Worm (Caenorhabditis elegans) whole organism, young adult: ENCODE measurements around the gene nas-9.
A peak's percentile ranks its signal among the peaks of the same experiment; 100 is the strongest.

Source experiments
- B0035.1 ChIP-seq: sonication (generic microtip); optimal IDR thresholded peaks from 2 replicates; lab custom pipeline; 2016; ENCODE audit warnings: missing genetic modification characterization, mild to moderate bottlenecking, missing compliant biosample characterization, missing genotype, missing genetic modification reagents
- B0261.1 ChIP-seq: sonication (generic microtip); optimal IDR thresholded peaks from 2 replicates; lab custom pipeline; 2016; ENCODE audit warnings: mild to moderate bottlenecking, missing genetic modification characterization, moderate library complexity, missing compliant biosample characterization
- B0336.3 ChIP-seq: fragments of 200-800 bp; sonication (Bioruptor generic); IDR thresholded peaks from 2 replicates; pipeline ENCODE4 v1.3.6; 2022; ENCODE audit warnings: missing genetic modification characterization, missing compliant biosample characterization
- F57C9.4 ChIP-seq: sonication (generic microtip); optimal IDR thresholded peaks from 2 replicates; lab custom pipeline; 2017; ENCODE audit warnings: mild to moderate bottlenecking, missing genetic modification characterization, missing compliant biosample characterization
- K11D2.4 ChIP-seq: fragments of 200-800 bp; sonication (Bioruptor generic); IDR thresholded peaks from 2 replicates; pipeline ENCODE4 v1.3.6; 2022; ENCODE audit warnings: missing genetic modification reagents, missing genetic modification characterization, missing compliant biosample characterization
- K12H6.12 ChIP-seq: fragments of 200-800 bp; sonication (Bioruptor generic); optimal IDR thresholded peaks from 2 replicates; lab custom pipeline; 2018; ENCODE audit warnings: mild to moderate bottlenecking, missing genetic modification characterization, missing compliant biosample characterization
- Y53G8AR.9 ChIP-seq: fragments of 200-800 bp; sonication (Bioruptor generic); conservative IDR thresholded peaks from 2 replicates; pipeline ENCODE4 v1.3.6; 2022; ENCODE audit warnings: missing genetic modification reagents, missing genetic modification characterization, missing compliant biosample characterization
- ZK185.1 ChIP-seq: sonication (generic microtip); optimal IDR thresholded peaks from 2 replicates; lab custom pipeline; 2016; ENCODE audit warnings: mild to moderate bottlenecking, missing genetic modification characterization, missing compliant biosample characterization; ENCODE audit not compliant: poor library complexity, severe bottlenecking
- akir-1 ChIP-seq: fragments of 200-800 bp; sonication (Bioruptor generic); optimal IDR thresholded peaks from 2 replicates; lab custom pipeline; 2018; ENCODE audit warnings: mild to moderate bottlenecking, missing genetic modification characterization, moderate library complexity, missing compliant biosample characterization
- aptf-2 ChIP-seq: fragments of 200-800 bp; sonication (Bioruptor generic); conservative IDR thresholded peaks from 2 replicates; pipeline ENCODE4 v1.3.6; 2022; ENCODE audit warnings: missing genetic modification reagents, missing genetic modification characterization, missing compliant biosample characterization
- athp-1 ChIP-seq: sonication (generic microtip); optimal IDR thresholded peaks from 2 replicates; lab custom pipeline; 2017; ENCODE audit warnings: mild to moderate bottlenecking, missing genetic modification characterization, missing compliant biosample characterization
- attf-5 ChIP-seq: fragments of 200-800 bp; sonication (Bioruptor generic); optimal IDR thresholded peaks from 2 replicates; lab custom pipeline; 2018; ENCODE audit warnings: mild to moderate bottlenecking, missing genetic modification characterization, missing compliant biosample characterization
- attf-6 ChIP-seq: fragments of 200-800 bp; sonication (Bioruptor generic); IDR thresholded peaks from 2 replicates; pipeline ENCODE4 v1.3.6; 2022; ENCODE audit warnings: missing genetic modification reagents, missing genetic modification characterization, missing compliant biosample characterization
- cebp-1 ChIP-seq, 2 experiments: fragments of 200-800 bp in 1 of 2; sonication (Bioruptor generic) in 1 of 2; sonication (generic microtip) in 1 of 2; IDR thresholded peaks in 1 of 2; optimal IDR thresholded peaks in 1 of 2; 2 replicates each; pipeline versions ENCODE4 v1.3.6 to Lab custom; 2017 to 2022; ENCODE audit warnings: missing compliant biosample characterization in 2 of 2, missing genetic modification characterization in 2 of 2, mild to moderate bottlenecking in 1 of 2, missing genetic modification reagents in 1 of 2, moderate library complexity in 1 of 2
- ceh-100 ChIP-seq: fragments of 200-800 bp; sonication (Bioruptor generic); IDR thresholded peaks from 2 replicates; pipeline ENCODE4 v1.3.6; 2022; ENCODE audit warnings: missing genetic modification reagents, missing genetic modification characterization, missing compliant biosample characterization
- dpl-1 ChIP-seq: fragments of 150-350 bp; optimal IDR thresholded peaks from 2 replicates; lab custom pipeline; 2014; ENCODE audit warnings: missing biosample characterization, missing genetic modification reagents, missing genetic modification characterization
- egrh-3 ChIP-seq: fragments of 200-800 bp; sonication (Bioruptor generic); IDR thresholded peaks from 2 replicates; pipeline ENCODE4 v1.3.6; 2022; ENCODE audit warnings: missing genetic modification reagents, missing genetic modification characterization, missing compliant biosample characterization
- hlh-12 ChIP-seq: sonication (generic microtip); optimal IDR thresholded peaks from 2 replicates; lab custom pipeline; 2016; ENCODE audit warnings: missing genetic modification characterization, missing compliant biosample characterization
- hlh-26 ChIP-seq: fragments of 200-800 bp; sonication (Bioruptor generic); conservative IDR thresholded peaks from 2 replicates; pipeline ENCODE4 v1.3.6; 2022; ENCODE audit warnings: missing genetic modification reagents, missing genetic modification characterization, missing compliant biosample characterization
- hmg-1.2 ChIP-seq: fragments of 200-800 bp; sonication (Bioruptor generic); IDR thresholded peaks from 2 replicates; pipeline ENCODE4 v1.3.6; 2022; ENCODE audit warnings: missing genetic modification reagents, missing genetic modification characterization, missing compliant biosample characterization
- hrde-1 ChIP-seq: sonication (generic microtip); optimal IDR thresholded peaks from 2 replicates; lab custom pipeline; 2016; ENCODE audit warnings: missing genetic modification characterization, mild to moderate bottlenecking, missing compliant biosample characterization, moderate library complexity, missing genotype, missing genetic modification reagents, borderline replicate concordance
- hsf-1 ChIP-seq: fragments of 200-800 bp; sonication (Bioruptor generic); IDR thresholded peaks from 2 replicates; pipeline ENCODE4 v1.3.6; 2022; ENCODE audit warnings: missing genetic modification reagents, missing genetic modification characterization, missing compliant biosample characterization
- lag-1 ChIP-seq: fragments of 200-800 bp; sonication (Bioruptor generic); IDR thresholded peaks from 2 replicates; pipeline ENCODE4 v1.3.6; 2022; ENCODE audit warnings: missing genetic modification reagents, missing genetic modification characterization, missing compliant biosample characterization
- let-607 ChIP-seq, 2 experiments: fragments of 200-800 bp in 1 of 2; sonication (Bioruptor generic) in 1 of 2; sonication (generic microtip) in 1 of 2; optimal IDR thresholded peaks; 2 replicates each; lab custom pipeline; 2016 to 2018; ENCODE audit warnings: mild to moderate bottlenecking in 2 of 2, missing compliant biosample characterization in 2 of 2, missing genetic modification characterization in 2 of 2, moderate library complexity in 2 of 2, missing genotype in 1 of 2
- lin-35 ChIP-seq, 3 experiments: fragments of 150-350 bp in 2 of 3; sonication (generic microtip) in 1 of 3; optimal IDR thresholded peaks; 2 replicates each; lab custom pipeline; 2014 to 2018; ENCODE audit warnings: missing biosample characterization in 3 of 3, missing genetic modification characterization in 3 of 3, missing genetic modification reagents in 3 of 3
- lin-40 ChIP-seq: sonication (generic microtip); optimal IDR thresholded peaks from 2 replicates; lab custom pipeline; 2016; ENCODE audit warnings: missing genetic modification characterization, mild to moderate bottlenecking, missing compliant biosample characterization, missing genotype, missing genetic modification reagents
- lin-54 ChIP-seq: fragments of 200-800 bp; sonication (Bioruptor generic); optimal IDR thresholded peaks from 2 replicates; lab custom pipeline; 2018; ENCODE audit warnings: mild to moderate bottlenecking, missing genetic modification characterization, missing compliant biosample characterization
- madf-8 ChIP-seq: fragments of 200-800 bp; sonication (Bioruptor generic); conservative IDR thresholded peaks from 2 replicates; pipeline ENCODE4 v1.3.6; 2022; ENCODE audit warnings: missing genetic modification reagents, missing genetic modification characterization, missing compliant biosample characterization
- mcd-1 ChIP-seq: fragments of 200-800 bp; sonication (Bioruptor generic); IDR thresholded peaks from 2 replicates; pipeline ENCODE4 v1.3.6; 2022; ENCODE audit warnings: missing genetic modification reagents, missing genetic modification characterization, missing compliant biosample characterization
- mel-28 ChIP-seq: sonication (generic microtip); optimal IDR thresholded peaks from 2 replicates; lab custom pipeline; 2016; ENCODE audit warnings: borderline replicate concordance, mild to moderate bottlenecking, missing genetic modification characterization, missing compliant biosample characterization
- nfya-1 ChIP-seq: sonication (generic microtip); optimal IDR thresholded peaks from 2 replicates; lab custom pipeline; 2017; ENCODE audit warnings: antibody characterized with exemption, missing compliant biosample characterization, missing genetic modification characterization, borderline replicate concordance; ENCODE audit not compliant: insufficient read depth
- nfya-2 ChIP-seq: fragments of 200-800 bp; sonication (Bioruptor generic); IDR thresholded peaks from 2 replicates; pipeline ENCODE4 v1.3.6; 2022; ENCODE audit warnings: missing genetic modification reagents, missing genetic modification characterization, missing compliant biosample characterization
- nfyb-1 ChIP-seq: fragments of 200-800 bp; sonication (Bioruptor generic); IDR thresholded peaks from 2 replicates; pipeline ENCODE4 v1.3.6; 2022; ENCODE audit warnings: missing genetic modification reagents, missing genetic modification characterization, missing compliant biosample characterization
- nhr-80 ChIP-seq: sonication (generic microtip); optimal IDR thresholded peaks from 2 replicates; lab custom pipeline; 2016; ENCODE audit warnings: missing genetic modification characterization, missing compliant biosample characterization
- pbrm-1 ChIP-seq: fragments of 200-800 bp; sonication (Bioruptor generic); IDR thresholded peaks from 2 replicates; pipeline ENCODE4 v1.3.6; 2022; ENCODE audit warnings: missing genetic modification reagents, missing genetic modification characterization, missing compliant biosample characterization
- rcor-1 ChIP-seq: fragments of 200-800 bp; sonication (Bioruptor generic); IDR thresholded peaks from 2 replicates; pipeline ENCODE4 v1.3.6; 2022; ENCODE audit warnings: missing genetic modification reagents, missing genetic modification characterization, missing compliant biosample characterization
- sptf-2 ChIP-seq: fragments of 200-800 bp; sonication (Bioruptor generic); optimal IDR thresholded peaks from 2 replicates; lab custom pipeline; 2018; ENCODE audit warnings: mild to moderate bottlenecking, missing genetic modification characterization, missing compliant biosample characterization
- tbp1 ChIP-seq: fragments of 200-800 bp; sonication (Bioruptor generic); optimal IDR thresholded peaks from 2 replicates; lab custom pipeline; 2018; ENCODE audit warnings: mild to moderate bottlenecking, missing genetic modification characterization, missing compliant biosample characterization
- tbx-9 ChIP-seq: sonication (generic microtip); optimal IDR thresholded peaks from 2 replicates; lab custom pipeline; 2016; ENCODE audit warnings: borderline replicate concordance, missing genetic modification characterization, inconsistent platforms, missing compliant biosample characterization
- unc-130 ChIP-seq: sonication (generic microtip); optimal IDR thresholded peaks from 2 replicates; lab custom pipeline; 2016; ENCODE audit warnings: missing genetic modification reagents, missing genetic modification characterization, missing compliant biosample characterization
- ztf-18 ChIP-seq: sonication (generic microtip); optimal IDR thresholded peaks from 2 replicates; lab custom pipeline; 2016; ENCODE audit warnings: missing genotype, mild to moderate bottlenecking, missing genetic modification characterization, missing compliant biosample characterization
- ztf-28 ChIP-seq: fragments of 200-800 bp; sonication (Bioruptor generic); IDR thresholded peaks from 2 replicates; pipeline ENCODE4 v1.3.6; 2022; ENCODE audit warnings: missing genetic modification reagents, missing genetic modification characterization, missing compliant biosample characterization

nas-9 gene

ce11 chrV:4850446-4850845, 10.6 kb upstream of the nas-9 start:
- TF ChIP-seq ztf-28 (GFP tag; lab: Robert Waterston, UW), result no peak
- no peak for TF ChIP-seq madf-8 (GFP tag; lab: Robert Waterston, UW)
- TF ChIP-seq nfya-1 (tag; lab: Kevin White, UChicago), result no peak
- TF ChIP-seq B0035.1 (tag; lab: Kevin White, UChicago), result no peak
- TF ChIP-seq lin-35 (GFP tag; optimal IDR thresholded peaks at IDR 0.05; lab: Kevin White, UChicago), result no peak
- no peak for TF ChIP-seq Y53G8AR.9
- no peak for TF ChIP-seq unc-130 (GFP tag; lab: Kevin White, UChicago)
- TF ChIP-seq sptf-2 (GFP tag; lab: Kevin White, UChicago), result no peak
- TF ChIP-seq egrh-3 (GFP tag; lab: Robert Waterston, UW), result no peak
- no peak for TF ChIP-seq aptf-2
- no peak for TF ChIP-seq tbp1
- TF ChIP-seq, all 124 proteins: peak for 0

- TF ChIP-seq cebp-1 (GFP tag; IDR thresholded peaks at IDR 0.05; lab: Robert Waterston, UW) (no peak), cebp-1 (tag; optimal IDR thresholded peaks at IDR 0.05; lab: Kevin White, UChicago) (peak; percentile 41), F57C9.4 (tag; lab: Kevin White, UChicago) (no peak), attf-5 (GFP tag; lab: Kevin White, UChicago) (peak; percentile 1), B0261.1 (tag; lab: Kevin White, UChicago) (no peak), hmg-1.2 (peak; percentile 84), ztf-18 (tag; lab: Kevin White, UChicago) (no peak), mel-28 (tag; lab: Kevin White, UChicago) (no peak), pbrm-1 (GFP tag; lab: Robert Waterston, UW) (0 out of 2 replicates have a peak, but pooled peaks have one; percentile 37), B0336.3 (GFP tag; lab: Robert Waterston, UW) (0 out of 2 replicates have a peak, but pooled peaks have one; percentile 22), ceh-100 (GFP tag; lab: Robert Waterston, UW) (no peak), lin-35 (GFP tag; optimal IDR thresholded peaks at IDR 0.05; lab: Kevin White, UChicago) (peak in 1 of 3 experiments; percentile 8), nfyb-1 (GFP tag; lab: Robert Waterston, UW) (peak; percentile 29), lag-1 (no peak), tbx-9 (tag; lab: Kevin White, UChicago) (no peak), nhr-80 (tag; lab: Kevin White, UChicago) (peak; percentile 11)
These were observed 7.6 kb upstream of the nas-9 start, which contains the start of gene abhd-5.1 for ce11 chrV:4847424-4847823. TSS of gene abhd-5.1 (plus strand) at chrV:4847653.

ce11 chrV:4846507-4846906, 6.7 kb upstream of the nas-9 start:
- TF ChIP-seq hlh-26 (GFP tag; lab: Robert Waterston, UW), result no peak
- no peak for TF ChIP-seq hsf-1 (GFP tag; lab: Robert Waterston, UW)
- TF ChIP-seq ZK185.1 (tag; lab: Kevin White, UChicago), result no peak
- TF ChIP-seq egrh-3 (GFP tag; lab: Robert Waterston, UW), result no peak
- TF ChIP-seq athp-1 (tag; lab: Kevin White, UChicago), result no peak
- no peak for TF ChIP-seq rcor-1 (GFP tag; lab: Robert Waterston, UW)

ce11 chrV:4844591-4844990, 4.8 kb upstream of the nas-9 start, which contains the start of gene abhd-5.2:
TSS of gene abhd-5.2 (plus strand) at chrV:4844685.
- TF ChIP-seq K12H6.12 (tag; lab: Kevin White, UChicago) (peak; percentile 2), lin-54 (GFP tag; lab: Kevin White, UChicago) (peak; percentile 14), rcor-1 (GFP tag; lab: Robert Waterston, UW) (0 out of 2 replicates have a peak, but pooled peaks have one; percentile 12), K11D2.4 (GFP tag; lab: Robert Waterston, UW) (no peak), attf-6 (GFP tag; lab: Robert Waterston, UW) (no peak), attf-5 (GFP tag; lab: Kevin White, UChicago) (peak; percentile 67), hrde-1 (tag; lab: Kevin White, UChicago) (no peak), hlh-12 (tag; lab: Kevin White, UChicago) (no peak), nfya-2 (no peak), let-607 (tag; optimal IDR thresholded peaks at IDR 0.05; lab: Kevin White, UChicago) (no peak), lin-40 (tag; lab: Kevin White, UChicago) (peak; percentile 8), dpl-1 (no peak), hmg-1.2 (peak; percentile 81), cebp-1 (GFP tag; IDR thresholded peaks at IDR 0.05; lab: Robert Waterston, UW) (peak; percentile 99), cebp-1 (tag; optimal IDR thresholded peaks at IDR 0.05; lab: Kevin White, UChicago) (peak; percentile 100), akir-1 (GFP tag; lab: Kevin White, UChicago) (no peak), tbx-9 (tag; lab: Kevin White, UChicago) (no peak), mcd-1 (GFP tag; lab: Robert Waterston, UW) (no peak)
